Fruit fly (Drosophila melanogaster): ENCODE results near the gene Gr93b.

Gr93b gene

dm6 chr3R:21870158-21870971, 26.8 kb upstream of the Gr93b start, which contains the start of gene CG31431 (continued):
- TF ChIP-seq CG5180 (GFP tag; optimal IDR thresholded peaks at IDR 0.05) (peak; percentile 89), emc (GFP tag; optimal IDR thresholded peaks at IDR 0.05) (peak; percentile 97), CG6654 (GFP tag; optimal IDR thresholded peaks at IDR 0.05) (peak; percentile 86), HLHmδ (GFP tag; optimal IDR thresholded peaks at IDR 0.05) (peak; percentile 3), abd-A (tag; optimal IDR thresholded peaks at IDR 0.05) (peak; percentile 71), HLH4C (GFP tag; IDR thresholded peaks at IDR 0.05; ENCODE audit: partially characterized antibody) (no peak), CG4617 (GFP tag; optimal IDR thresholded peaks at IDR 0.05; ENCODE audit: borderline replicate concordance) (peak; percentile 93), Spps (tag; optimal IDR thresholded peaks at IDR 0.05) (peak; percentile 90), en (GFP tag; optimal IDR thresholded peaks at IDR 0.05) (peak; percentile 95), bsh (GFP tag; optimal IDR thresholded peaks at IDR 0.05) (peak; percentile 57 to 97), grau (tag; optimal IDR thresholded peaks at IDR 0.05) (peak; percentile 96), otp (GFP tag; IDR thresholded peaks at IDR 0.05) (peak; percentile 95), zf30C (GFP tag; optimal IDR thresholded peaks at IDR 0.05) (peak; percentile 93), crc (GFP tag; optimal IDR thresholded peaks at IDR 0.05) (peak; percentile 97), CG7271 (tag; optimal IDR thresholded peaks at IDR 0.05) (peak; percentile 88), Taf1 (GFP tag; IDR thresholded peaks at IDR 0.05) (peak; percentile 97), exex (tag; optimal IDR thresholded peaks at IDR 0.05) (peak; percentile 85), jumu (GFP tag; optimal IDR thresholded peaks at IDR 0.05) (peak; percentile 97), grn (GFP tag; optimal IDR thresholded peaks at IDR 0.05) (peak; percentile 99), pho (GFP tag; optimal IDR thresholded peaks at IDR 0.05) (peak; percentile 97), CG5953 (GFP tag; IDR thresholded peaks at IDR 0.05) (peak; percentile 86), CG8478 (optimal IDR thresholded peaks at IDR 0.05) (no peak), CG1602 (GFP tag; optimal IDR thresholded peaks at IDR 0.05) (peak; percentile 95), lmd (GFP tag; IDR thresholded peaks at IDR 0.05) (peak; percentile 98), CG31365 (tag; optimal IDR thresholded peaks at IDR 0.05) (peak; percentile 88), CTCF (GFP tag; optimal IDR thresholded peaks at IDR 0.05) (peak; percentile 58), cg (GFP tag; optimal IDR thresholded peaks at IDR 0.05) (no peak), ab (GFP tag; optimal IDR thresholded peaks at IDR 0.05) (peak; percentile 94), CG12104 (GFP tag; optimal IDR thresholded peaks at IDR 0.05) (peak; percentile 95), hth (optimal IDR thresholded peaks at IDR 0.05) (no peak), Sry-δ (GFP tag; optimal IDR thresholded peaks at IDR 0.05) (peak; percentile 78), ham (GFP tag; IDR thresholded peaks at IDR 0.05) (peak; percentile 85), Lim3 (GFP tag; IDR thresholded peaks at IDR 0.05) (peak; percentile 79), CG7963 (GFP tag; IDR thresholded peaks at IDR 0.05; ENCODE audit: partially characterized antibody) (no peak), CG1024 (GFP tag; IDR thresholded peaks at IDR 0.05) (peak; percentile 88), CG14050 (GFP tag; IDR thresholded peaks at IDR 0.05) (peak; percentile 96), ac (GFP tag; optimal IDR thresholded peaks at IDR 0.05) (peak; percentile 88), CG4820 (GFP tag; optimal IDR thresholded peaks at IDR 0.05) (peak; percentile 98), CG2120 (GFP tag; optimal IDR thresholded peaks at IDR 0.05) (peak; percentile 99), CG7839 (tag; optimal IDR thresholded peaks at IDR 0.05) (peak; percentile 99), H15 (GFP tag; IDR thresholded peaks at IDR 0.05) (peak; percentile 96), CG17612 (GFP tag; IDR thresholded peaks at IDR 0.05) (peak; percentile 93), bab2 (GFP tag; optimal IDR thresholded peaks at IDR 0.05) (peak; percentile 98), Hey (tag; optimal IDR thresholded peaks at IDR 0.05) (peak; percentile 89), CG6765 (GFP tag; optimal IDR thresholded peaks at IDR 0.05) (peak; percentile 92), Deaf1 (tag; optimal IDR thresholded peaks at IDR 0.05) (peak; percentile 88), disco-r (GFP tag; optimal IDR thresholded peaks at IDR 0.05) (peak; percentile 94), CG13894 (tag; optimal IDR thresholded peaks at IDR 0.05) (peak; percentile 97), CG4707 (GFP tag; optimal IDR thresholded peaks at IDR 0.05) (peak; percentile 84), CG15073 (GFP tag; optimal IDR thresholded peaks at IDR 0.05) (peak; percentile 78), Hsf (GFP tag; optimal IDR thresholded peaks at IDR 0.05) (peak; percentile 97)
